Fruit fly (Drosophila melanogaster): ENCODE results near the gene dop.
A peak's percentile ranks its signal among the peaks of the same experiment; 100 is the strongest.

DNA sequence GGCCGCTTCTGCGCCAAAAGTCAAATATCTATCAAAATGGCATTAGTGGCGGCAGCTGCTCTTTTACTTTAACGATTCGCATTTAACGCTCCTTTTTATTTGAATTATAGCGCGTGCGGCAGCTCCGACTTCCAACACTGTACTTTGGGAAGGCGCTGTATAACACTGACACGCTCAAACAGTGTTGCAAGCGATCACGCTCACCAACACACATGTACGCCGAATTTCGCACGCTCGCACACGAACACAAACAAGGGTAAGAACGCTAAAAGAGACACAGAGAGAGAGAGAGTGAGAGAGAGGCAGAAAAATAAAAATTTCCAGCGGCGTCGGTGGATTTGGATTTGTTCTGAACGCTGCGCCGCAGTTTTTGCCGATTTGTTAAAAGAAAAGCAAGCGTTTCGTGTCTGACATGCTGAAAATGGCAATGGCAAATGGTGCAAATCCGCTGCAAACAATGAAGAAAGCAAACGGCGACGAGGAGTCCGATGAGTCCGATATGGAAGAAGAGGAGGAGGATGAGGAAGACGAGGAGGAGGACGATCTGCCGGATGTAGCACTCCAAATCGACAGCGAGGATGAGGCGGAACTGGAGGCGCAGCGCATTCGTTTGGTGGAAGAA lies 53.9 kb downstream of the dop start, which contains the start of gene Phs:
- TF ChIP-seq Dfd (GFP tag; optimal IDR thresholded peaks at IDR 0.05) (no peak), Dek (tag; optimal IDR thresholded peaks at IDR 0.05) (peak; percentile 12)

Data from whole organism, embryonic.